Worm (Caenorhabditis elegans) whole organism, L1 larva: ENCODE data around the gene T12C9.7.
A peak's percentile ranks its signal among the peaks of the same experiment; 100 is the strongest.

Experiments used
- F16B12.6 ChIP-seq: fragments of 150-350 bp; optimal IDR thresholded peaks from 2 replicates; lab custom pipeline; 2014; ENCODE audit warnings: missing biosample characterization, missing genetic modification characterization
- Y116A8C.19 ChIP-seq: sonication (generic microtip); optimal IDR thresholded peaks from 2 replicates; lab custom pipeline; 2016; ENCODE audit warnings: missing compliant biosample characterization, missing genetic modification characterization, borderline replicate concordance
- aha-1 ChIP-seq: fragments of 150-350 bp; optimal IDR thresholded peaks from 2 replicates; lab custom pipeline; 2014; ENCODE audit warnings: missing biosample characterization, missing genetic modification characterization
- aly-2 ChIP-seq: fragments of 150-350 bp; optimal IDR thresholded peaks from 2 replicates; lab custom pipeline; 2014; ENCODE audit warnings: missing biosample characterization, missing genetic modification characterization
- blmp-1 ChIP-seq: fragments of 150-350 bp; optimal IDR thresholded peaks from 2 replicates; lab custom pipeline; 2014; ENCODE audit warnings: missing biosample characterization, missing genetic modification characterization
- ceh-63 ChIP-seq: fragments of 200-800 bp; sonication (Bioruptor generic); optimal IDR thresholded peaks from 2 replicates; lab custom pipeline; 2018; ENCODE audit warnings: mild to moderate bottlenecking, missing genetic modification characterization, missing compliant biosample characterization
- ceh-88 ChIP-seq: fragments of 200-800 bp; sonication (Bioruptor generic); IDR thresholded peaks from 2 replicates; pipeline ENCODE4 v1.3.6; 2022; ENCODE audit warnings: missing genetic modification characterization, missing compliant biosample characterization
- efl-1 ChIP-seq, 4 experiments: fragments of 150-350 bp; optimal IDR thresholded peaks in 3 of 4; peaks in 1 of 4; 1 replicate in 1 of 4; 2 replicates in 3 of 4; lab custom pipeline; 2014; ENCODE audit warnings: missing biosample characterization in 2 of 4, missing genetic modification characterization in 2 of 4, missing genetic modification reagents in 2 of 4
- efl-3 ChIP-seq: fragments of 200-800 bp; sonication (Bioruptor generic); optimal IDR thresholded peaks from 2 replicates; lab custom pipeline; 2018; ENCODE audit warnings: mild to moderate bottlenecking, missing genetic modification characterization, missing compliant biosample characterization
- elt-2 ChIP-seq: sonication (generic microtip); optimal IDR thresholded peaks from 2 replicates; lab custom pipeline; 2016; ENCODE audit warnings: missing genetic modification characterization, mild to moderate bottlenecking, inconsistent platforms, missing compliant biosample characterization, missing genetic modification reagents
- elt-3 ChIP-seq, 6 experiments: fragments of 150-350 bp in 1 of 6; sonication (generic microtip); optimal IDR thresholded peaks; 2 replicates each; lab custom pipeline; 2017 to 2018; ENCODE audit warnings: missing biosample characterization in 6 of 6, missing genetic modification characterization in 6 of 6, inconsistent platforms in 1 of 6
- hlh-4 ChIP-seq: sonication (generic microtip); optimal IDR thresholded peaks from 2 replicates; lab custom pipeline; 2016; ENCODE audit warnings: mild to moderate bottlenecking, missing genetic modification characterization, missing compliant biosample characterization
- lin-14 ChIP-seq: fragments of 200-800 bp; sonication (Bioruptor generic); optimal IDR thresholded peaks from 2 replicates; lab custom pipeline; 2018; ENCODE audit warnings: mild to moderate bottlenecking, missing genetic modification characterization, moderate library complexity, missing compliant biosample characterization
- lir-3 ChIP-seq: sonication (generic microtip); optimal IDR thresholded peaks from 2 replicates; lab custom pipeline; 2016; ENCODE audit warnings: mild to moderate bottlenecking, missing genetic modification characterization, moderate library complexity, missing compliant biosample characterization; ENCODE audit not compliant: poor library complexity
- lsy-2 ChIP-seq, 2 experiments: fragments of 150-350 bp; optimal IDR thresholded peaks; 2 replicates each; lab custom pipeline; 2014; ENCODE audit warnings: missing biosample characterization in 2 of 2, missing genetic modification characterization in 2 of 2
- mab-9 ChIP-seq: fragments of 200-800 bp; sonication (Bioruptor generic); IDR thresholded peaks from 2 replicates; pipeline ENCODE4 v1.3.6; 2022; ENCODE audit warnings: missing genetic modification reagents, missing genetic modification characterization, missing compliant biosample characterization
- mep-1 ChIP-seq: fragments of 150-350 bp; optimal IDR thresholded peaks from 2 replicates; lab custom pipeline; 2014; ENCODE audit warnings: missing biosample characterization, missing genetic modification characterization
- nhr-11 ChIP-seq: fragments of 150-350 bp; optimal IDR thresholded peaks from 2 replicates; lab custom pipeline; 2014; ENCODE audit warnings: missing biosample characterization, missing genetic modification characterization
- nhr-19 ChIP-seq: fragments of 200-800 bp; sonication (Bioruptor generic); conservative IDR thresholded peaks from 2 replicates; pipeline ENCODE4 v1.3.6; 2022; ENCODE audit warnings: missing genetic modification characterization, missing compliant biosample characterization
- nhr-20 ChIP-seq: sonication (generic microtip); optimal IDR thresholded peaks from 2 replicates; lab custom pipeline; 2016; ENCODE audit warnings: mild to moderate bottlenecking, missing genetic modification characterization, missing compliant biosample characterization
- nhr-71 ChIP-seq: sonication (generic microtip); optimal IDR thresholded peaks from 2 replicates; lab custom pipeline; 2016; ENCODE audit warnings: mild to moderate bottlenecking, missing genetic modification characterization, moderate library complexity, missing compliant biosample characterization
- nhr-90 ChIP-seq: sonication (generic microtip); optimal IDR thresholded peaks from 2 replicates; lab custom pipeline; 2016; ENCODE audit warnings: mild to moderate bottlenecking, missing genetic modification characterization, missing compliant biosample characterization; ENCODE audit not compliant: poor library complexity
- pqm-1 ChIP-seq: sonication (generic microtip); optimal IDR thresholded peaks from 3 replicates; lab custom pipeline; 2017; ENCODE audit warnings: missing biosample characterization, missing genetic modification characterization
- skn-1 ChIP-seq: fragments of 150-350 bp; optimal IDR thresholded peaks from 2 replicates; lab custom pipeline; 2014; ENCODE audit warnings: missing biosample characterization, missing genetic modification characterization
- sup-37 ChIP-seq: fragments of 200-800 bp; sonication (Bioruptor generic); optimal IDR thresholded peaks from 2 replicates; lab custom pipeline; 2018; ENCODE audit warnings: mild to moderate bottlenecking, missing genetic modification characterization, missing compliant biosample characterization
- swsn-7 ChIP-seq: sonication (generic microtip); optimal IDR thresholded peaks from 2 replicates; lab custom pipeline; 2016; ENCODE audit warnings: missing genetic modification characterization, missing compliant biosample characterization
- tbx-2 ChIP-seq: sonication (generic microtip); optimal IDR thresholded peaks from 2 replicates; lab custom pipeline; 2016; ENCODE audit warnings: missing genetic modification characterization, missing compliant biosample characterization
- unc-30 ChIP-seq: sonication (generic microtip); optimal IDR thresholded peaks from 2 replicates; lab custom pipeline; 2017; ENCODE audit warnings: missing biosample characterization, missing genetic modification characterization
- unc-86 ChIP-seq: sonication (generic microtip); optimal IDR thresholded peaks from 2 replicates; lab custom pipeline; 2016; ENCODE audit warnings: missing genetic modification characterization, missing compliant biosample characterization
- unc-98 ChIP-seq: fragments of 200-800 bp; sonication (Bioruptor generic); IDR thresholded peaks from 2 replicates; pipeline ENCODE4 v1.3.6; 2022; ENCODE audit warnings: missing genetic modification characterization, missing compliant biosample characterization
- vab-15 ChIP-seq: sonication (generic microtip); optimal IDR thresholded peaks from 2 replicates; lab custom pipeline; 2017; ENCODE audit warnings: missing genotype, mild to moderate bottlenecking, missing genetic modification characterization, missing compliant biosample characterization
- xbp-1 ChIP-seq: sonication (generic microtip); optimal IDR thresholded peaks from 2 replicates; lab custom pipeline; 2016; ENCODE audit warnings: missing genetic modification characterization, missing compliant biosample characterization

The T12C9.7 gene

ce11 chrII:4482021-4482420, 21.3 kb upstream of the T12C9.7 start, which contains the start of gene T05C1.2:
T05C1.2 (minus strand) TSS chrII:4482121.
- TF ChIP-seq mep-1 (tag; lab: Kevin White, UChicago) (no peak), unc-86 (tag; lab: Kevin White, UChicago) (no peak), unc-98 (GFP tag; lab: Robert Waterston, UW) (no peak)

ce11 chrII:4478303-4478702, 17.6 kb upstream of the T12C9.7 start, which contains the start of gene T05C1.1:
T05C1.1 (plus strand) TSS chrII:4478603.
- TF ChIP-seq sup-37: no peak
- TF ChIP-seq efl-3 (GFP tag; lab: Kevin White, UChicago): no peak
- no peak for TF ChIP-seq ceh-88 (GFP tag; lab: Robert Waterston, UW)
- no peak for TF ChIP-seq lir-3
- TF ChIP-seq efl-1 (optimal IDR thresholded peaks at IDR 0.05; lab: Kevin White, UChicago): no peak
- TF ChIP-seq efl-1 (GFP tag; optimal IDR thresholded peaks at IDR 0.05 in 1 of 2; lab: Kevin White, UChicago): no peak
- no peak for TF ChIP-seq ceh-63 (GFP tag; lab: Kevin White, UChicago)
- TF ChIP-seq blmp-1 (tag; lab: Kevin White, UChicago): no peak
- no peak for TF ChIP-seq lin-14
- no peak for TF ChIP-seq vab-15 (tag; lab: Kevin White, UChicago)
- TF ChIP-seq xbp-1 (tag; lab: Kevin White, UChicago): no peak
- TF ChIP-seq hlh-4: no peak
- no peak for TF ChIP-seq skn-1 (tag; lab: Kevin White, UChicago)
- TF ChIP-seq elt-3 (tag; optimal IDR thresholded peaks at IDR 0.05; lab: Kevin White, UChicago): no peak
- no peak for TF ChIP-seq tbx-2
- TF ChIP-seq mab-9 (GFP tag; lab: Robert Waterston, UW): no peak
- TF ChIP-seq lsy-2 (tag; optimal IDR thresholded peaks at IDR 0.05; lab: Kevin White, UChicago): no peak

ce11 chrII:4474005-4474655, 13.4 kb upstream of the T12C9.7 start:
- TF ChIP-seq Y116A8C.19 (tag; lab: Kevin White, UChicago) (no peak), pqm-1 (tag; lab: Kevin White, UChicago) (no peak), unc-30 (tag; lab: Kevin White, UChicago) (no peak), efl-1 (optimal IDR thresholded peaks at IDR 0.05; lab: Kevin White, UChicago) (no peak), efl-1 (GFP tag; optimal IDR thresholded peaks at IDR 0.05 in 1 of 2; lab: Kevin White, UChicago) (peak in 1 of 2 experiments; percentile 59), aha-1 (no peak)

- TF ChIP-seq efl-1 (optimal IDR thresholded peaks at IDR 0.05; lab: Kevin White, UChicago): peak in 1 of 2 experiments; percentile 17
- no peak for TF ChIP-seq efl-1 (GFP tag; optimal IDR thresholded peaks at IDR 0.05 in 1 of 2; lab: Kevin White, UChicago)
- TF ChIP-seq swsn-7 (tag; lab: Kevin White, UChicago): no peak
Measured at ce11 chrII:4470972-4471645, 10.4 kb upstream of the T12C9.7 start, which contains the start of gene W06B4.1. W06B4.1 (plus strand) TSS chrII:4471595.

ce11 chrII:4468897-4469459, 8.2 kb upstream of the T12C9.7 start:
- peak; percentile 1 for TF ChIP-seq nhr-20 (tag; lab: Kevin White, UChicago)
- no peak for TF ChIP-seq elt-2 (tag; lab: Kevin White, UChicago)
- no peak for TF ChIP-seq nhr-11 (tag; lab: Kevin White, UChicago)

- TF ChIP-seq lin-14: no peak
- TF ChIP-seq nhr-90 (tag; lab: Kevin White, UChicago): no peak
- TF ChIP-seq aly-2 (tag; lab: Kevin White, UChicago): no peak
- no peak for TF ChIP-seq nhr-19 (GFP tag; lab: Robert Waterston, UW)
- TF ChIP-seq nhr-71 (tag; lab: Kevin White, UChicago): no peak
- no peak for TF ChIP-seq F16B12.6 (tag; lab: Kevin White, UChicago)
Measured at ce11 chrII:4467869-4468268, 7.1 kb upstream of the T12C9.7 start, which contains the start of gene W06B4.2. W06B4.2 (plus strand) TSS chrII:4468169.
